Worm (Caenorhabditis elegans) whole organism, L4/young adult: Measurements from ENCODE around the gene ssu-1.

Experiments used
- W03F9.2 ChIP-seq: fragments of 150-350 bp; optimal IDR thresholded peaks from 2 replicates; lab custom pipeline; 2014; ENCODE audit warnings: missing biosample characterization, missing genetic modification characterization
- dao-5 ChIP-seq: sonication (generic microtip); optimal IDR thresholded peaks from 2 replicates; lab custom pipeline; 2016; ENCODE audit warnings: missing genotype, missing genetic modification characterization, moderate library complexity, missing compliant biosample characterization
- him-1 ChIP-seq: sonication (generic microtip); optimal IDR thresholded peaks from 2 replicates; lab custom pipeline; 2016; ENCODE audit warnings: missing genotype, missing genetic modification reagents, missing genetic modification characterization, missing compliant biosample characterization

ce11 chrV:20119770-20120169 lies 13.3 kb downstream of the ssu-1 start:
- TF ChIP-seq him-1 (tag; lab: Kevin White, UChicago) (no peak), dao-5 (no peak), W03F9.2 (no peak)
